Worm (Caenorhabditis elegans) whole organism, L1 larva: Measurements from ENCODE around the gene sna-2.
A peak's percentile ranks its signal among the peaks of the same experiment; 100 is the strongest.

ENCODE experiments used
- C04F5.9 ChIP-seq: sonication (generic microtip); optimal IDR thresholded peaks from 2 replicates; lab custom pipeline; 2016; ENCODE audit warnings: missing genetic modification characterization, missing compliant biosample characterization
- C16A3.4 ChIP-seq: fragments of 150-350 bp; optimal IDR thresholded peaks from 2 replicates; lab custom pipeline; 2014; ENCODE audit warnings: missing biosample characterization, missing genetic modification characterization
- C34B4.2 ChIP-seq: sonication (generic microtip); optimal IDR thresholded peaks from 2 replicates; lab custom pipeline; 2017; ENCODE audit warnings: mild to moderate bottlenecking, missing genetic modification characterization, missing compliant biosample characterization
- aha-1 ChIP-seq: fragments of 150-350 bp; optimal IDR thresholded peaks from 2 replicates; lab custom pipeline; 2014; ENCODE audit warnings: missing biosample characterization, missing genetic modification characterization
- alr-1 ChIP-seq: fragments of 200-800 bp; sonication (Bioruptor generic); optimal IDR thresholded peaks from 2 replicates; lab custom pipeline; 2018; ENCODE audit warnings: borderline replicate concordance, mild to moderate bottlenecking, missing genetic modification characterization, missing compliant biosample characterization
- ama-1 ChIP-seq: fragments of 150-350 bp; optimal IDR thresholded peaks from 2 replicates; lab custom pipeline; 2014
- blmp-1 ChIP-seq: fragments of 150-350 bp; optimal IDR thresholded peaks from 2 replicates; lab custom pipeline; 2014; ENCODE audit warnings: missing biosample characterization, missing genetic modification characterization
- ceh-8 ChIP-seq: fragments of 200-800 bp; sonication (Bioruptor generic); optimal IDR thresholded peaks from 2 replicates; lab custom pipeline; 2018; ENCODE audit warnings: mild to moderate bottlenecking, missing genetic modification characterization, moderate library complexity, missing compliant biosample characterization
- ces-1 ChIP-seq: fragments of 150-350 bp; optimal IDR thresholded peaks from 2 replicates; lab custom pipeline; 2014; ENCODE audit warnings: missing biosample characterization, missing genetic modification reagents, missing genetic modification characterization
- efl-1 ChIP-seq, 4 experiments: fragments of 150-350 bp; optimal IDR thresholded peaks in 3 of 4; peaks in 1 of 4; 1 replicate in 1 of 4; 2 replicates in 3 of 4; lab custom pipeline; 2014; ENCODE audit warnings: missing biosample characterization in 2 of 4, missing genetic modification characterization in 2 of 4, missing genetic modification reagents in 2 of 4
- egl-27 ChIP-seq, 2 experiments: fragments of 150-350 bp in 1 of 2; sonication (generic microtip); optimal IDR thresholded peaks; 3 replicates each; lab custom pipeline; 2017 to 2018; ENCODE audit warnings: missing biosample characterization in 2 of 2, missing genetic modification characterization in 2 of 2, missing genetic modification reagents in 2 of 2
- elt-2 ChIP-seq: sonication (generic microtip); optimal IDR thresholded peaks from 2 replicates; lab custom pipeline; 2016; ENCODE audit warnings: missing genetic modification characterization, mild to moderate bottlenecking, inconsistent platforms, missing compliant biosample characterization, missing genetic modification reagents
- elt-3 ChIP-seq, 6 experiments: fragments of 150-350 bp in 1 of 6; sonication (generic microtip); optimal IDR thresholded peaks; 2 replicates each; lab custom pipeline; 2017 to 2018; ENCODE audit warnings: missing biosample characterization in 6 of 6, missing genetic modification characterization in 6 of 6, inconsistent platforms in 1 of 6
- fkh-8 ChIP-seq: sonication (generic microtip); optimal IDR thresholded peaks from 2 replicates; lab custom pipeline; 2016; ENCODE audit warnings: mild to moderate bottlenecking, missing genetic modification characterization, missing compliant biosample characterization
- grh-1 ChIP-seq: fragments of 200-800 bp; sonication (Bioruptor generic); IDR thresholded peaks from 2 replicates; pipeline ENCODE4 v1.3.6; 2022; ENCODE audit warnings: missing genetic modification reagents, missing genetic modification characterization, missing compliant biosample characterization
- irx-1 ChIP-seq: sonication (generic microtip); optimal IDR thresholded peaks from 2 replicates; lab custom pipeline; 2016; ENCODE audit warnings: missing genetic modification characterization, missing compliant biosample characterization
- isw-1 ChIP-seq: fragments of 200-800 bp; sonication (Bioruptor generic); IDR thresholded peaks from 2 replicates; pipeline ENCODE4 v1.3.6; 2022; ENCODE audit warnings: missing genetic modification characterization, missing compliant biosample characterization
- lin-35 ChIP-seq, 2 experiments: fragments of 150-350 bp; optimal IDR thresholded peaks; 2 replicates each; lab custom pipeline; 2014; ENCODE audit warnings: missing biosample characterization in 2 of 2, missing genetic modification characterization in 2 of 2, missing genetic modification reagents in 2 of 2
- mab-9 ChIP-seq: fragments of 200-800 bp; sonication (Bioruptor generic); IDR thresholded peaks from 2 replicates; pipeline ENCODE4 v1.3.6; 2022; ENCODE audit warnings: missing genetic modification reagents, missing genetic modification characterization, missing compliant biosample characterization
- mep-1 ChIP-seq: fragments of 150-350 bp; optimal IDR thresholded peaks from 2 replicates; lab custom pipeline; 2014; ENCODE audit warnings: missing biosample characterization, missing genetic modification characterization
- nhr-19 ChIP-seq: fragments of 200-800 bp; sonication (Bioruptor generic); conservative IDR thresholded peaks from 2 replicates; pipeline ENCODE4 v1.3.6; 2022; ENCODE audit warnings: missing genetic modification characterization, missing compliant biosample characterization
- nhr-71 ChIP-seq: sonication (generic microtip); optimal IDR thresholded peaks from 2 replicates; lab custom pipeline; 2016; ENCODE audit warnings: mild to moderate bottlenecking, missing genetic modification characterization, moderate library complexity, missing compliant biosample characterization
- nhr-85 ChIP-seq: sonication (generic microtip); peaks from one replicate; lab custom pipeline; 2016; ENCODE audit warnings: missing genetic modification characterization, inconsistent platforms, missing compliant biosample characterization
- pag-3 ChIP-seq: sonication (generic microtip); optimal IDR thresholded peaks from 2 replicates; lab custom pipeline; 2017; ENCODE audit warnings: missing genetic modification characterization, mild to moderate bottlenecking, missing compliant biosample characterization, antibody characterized with exemption, borderline replicate concordance; ENCODE audit not compliant: insufficient read depth
- rnt-1 ChIP-seq: sonication (generic microtip); optimal IDR thresholded peaks from 2 replicates; lab custom pipeline; 2016; ENCODE audit warnings: mild to moderate bottlenecking, missing genetic modification characterization, moderate library complexity, missing compliant biosample characterization
- snpc-4 ChIP-seq: fragments of 150-350 bp; optimal IDR thresholded peaks from 2 replicates; lab custom pipeline; 2014; ENCODE audit warnings: missing biosample characterization, missing genetic modification characterization
- snu-23 ChIP-seq: sonication (generic microtip); optimal IDR thresholded peaks from 2 replicates; lab custom pipeline; 2016; ENCODE audit warnings: missing genetic modification characterization, missing compliant biosample characterization
- swsn-7 ChIP-seq: sonication (generic microtip); optimal IDR thresholded peaks from 2 replicates; lab custom pipeline; 2016; ENCODE audit warnings: missing genetic modification characterization, missing compliant biosample characterization
- tbx-2 ChIP-seq: sonication (generic microtip); optimal IDR thresholded peaks from 2 replicates; lab custom pipeline; 2016; ENCODE audit warnings: missing genetic modification characterization, missing compliant biosample characterization
- tlp-1 ChIP-seq: fragments of 150-350 bp; optimal IDR thresholded peaks from 2 replicates; lab custom pipeline; 2014; ENCODE audit warnings: missing biosample characterization, missing genetic modification characterization
- unc-30 ChIP-seq: sonication (generic microtip); optimal IDR thresholded peaks from 2 replicates; lab custom pipeline; 2017; ENCODE audit warnings: missing biosample characterization, missing genetic modification characterization
- unc-86 ChIP-seq: sonication (generic microtip); optimal IDR thresholded peaks from 2 replicates; lab custom pipeline; 2016; ENCODE audit warnings: missing genetic modification characterization, missing compliant biosample characterization
- unc-98 ChIP-seq: fragments of 200-800 bp; sonication (Bioruptor generic); IDR thresholded peaks from 2 replicates; pipeline ENCODE4 v1.3.6; 2022; ENCODE audit warnings: missing genetic modification characterization, missing compliant biosample characterization
- xbp-1 ChIP-seq: sonication (generic microtip); optimal IDR thresholded peaks from 2 replicates; lab custom pipeline; 2016; ENCODE audit warnings: missing genetic modification characterization, missing compliant biosample characterization

sna-2 gene

DNA sequence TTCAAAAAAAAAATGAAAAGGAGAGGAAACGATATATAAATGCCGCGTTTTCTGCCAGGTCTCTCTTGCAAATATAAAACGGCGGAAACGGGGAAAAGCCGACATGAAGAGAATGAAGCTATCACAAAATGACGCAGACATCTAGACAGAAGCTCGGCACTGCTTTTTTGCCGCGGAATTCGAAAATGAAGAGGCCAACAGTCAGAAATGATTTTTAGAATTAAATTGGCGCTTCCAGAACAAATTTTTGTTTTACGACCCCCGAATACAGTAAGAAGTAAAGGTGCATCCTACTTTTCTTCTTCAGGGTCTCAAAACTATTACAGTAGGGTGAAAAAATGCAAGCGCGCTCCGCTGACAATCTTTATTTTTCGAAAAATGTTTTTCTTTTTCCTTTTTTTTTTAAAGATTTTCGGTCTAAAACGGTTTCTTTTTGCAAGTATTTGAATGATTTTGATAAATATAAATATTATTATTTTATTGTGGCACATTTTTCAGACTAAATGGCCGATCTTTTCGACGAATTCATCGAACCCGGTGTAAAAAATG lies 47.8 kb upstream of the sna-2 start, which contains the start of gene mtr-4 (continued):
- TF ChIP-seq snu-23 (GFP tag; lab: Kevin White, UChicago) (no peak), unc-86 (tag; lab: Kevin White, UChicago) (no peak), lin-35 (GFP tag; optimal IDR thresholded peaks at IDR 0.05; lab: Kevin White, UChicago) (peak; percentile 40 to 63), irx-1 (no peak), elt-3 (tag; optimal IDR thresholded peaks at IDR 0.05; lab: Kevin White, UChicago) (no peak), mep-1 (no peak), fkh-8 (tag; lab: Kevin White, UChicago) (peak; percentile 8), ces-1 (GFP tag; lab: Kevin White, UChicago) (no peak), nhr-71 (tag; lab: Kevin White, UChicago) (peak; percentile 55), swsn-7 (tag; lab: Kevin White, UChicago) (peak; percentile 25), isw-1 (GFP tag; lab: Robert Waterston, UW) (no peak; the same call in 1 of the 2 replicates), ama-1 (lab: Kevin White, UChicago) (no peak), elt-2 (tag; lab: Kevin White, UChicago) (peak; percentile 57), egl-27 (tag; optimal IDR thresholded peaks at IDR 0.05; lab: Kevin White, UChicago) (no peak), C04F5.9 (tag; lab: Kevin White, UChicago) (no peak), tbx-2 (tag; lab: Kevin White, UChicago) (peak; percentile 2), xbp-1 (tag; lab: Kevin White, UChicago) (peak; percentile 9), tlp-1 (tag; lab: Kevin White, UChicago) (no peak), ceh-8 (GFP tag; lab: Kevin White, UChicago) (no peak)

DNA sequence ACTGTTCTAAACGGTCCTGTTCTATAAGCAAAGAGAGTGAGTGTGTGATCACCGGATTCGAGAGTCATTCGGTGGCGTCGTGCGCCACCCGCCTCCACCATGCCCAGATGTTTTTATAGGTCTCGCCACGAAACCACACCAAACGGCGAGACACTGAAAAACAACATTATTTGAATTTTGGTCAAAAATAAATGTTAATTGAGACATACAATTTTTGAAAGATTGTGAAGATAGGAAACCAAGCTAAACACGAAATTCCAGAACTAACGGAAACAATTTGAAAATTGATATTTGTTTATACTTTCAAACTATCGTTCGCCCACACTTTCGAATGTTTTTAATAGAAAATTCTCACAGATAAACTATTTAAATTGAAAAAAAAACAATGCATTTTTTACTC lies 47.0 kb upstream of the sna-2 start, which contains the start of gene catp-6:
Gene catp-6 (minus strand): TSS at position 101 of the 400 bp plus-strand sequence.
- TF ChIP-seq unc-30 (tag; lab: Kevin White, UChicago) (no peak), pag-3 (tag; lab: Kevin White, UChicago) (no peak), efl-1 (optimal IDR thresholded peaks at IDR 0.05; lab: Kevin White, UChicago) (no peak), efl-1 (GFP tag; optimal IDR thresholded peaks at IDR 0.05 in 1 of 2; lab: Kevin White, UChicago) (peak in 1 of 2 experiments; percentile 89)
- TF ChIP-seq, all 84 proteins: peak for 1

DNA sequence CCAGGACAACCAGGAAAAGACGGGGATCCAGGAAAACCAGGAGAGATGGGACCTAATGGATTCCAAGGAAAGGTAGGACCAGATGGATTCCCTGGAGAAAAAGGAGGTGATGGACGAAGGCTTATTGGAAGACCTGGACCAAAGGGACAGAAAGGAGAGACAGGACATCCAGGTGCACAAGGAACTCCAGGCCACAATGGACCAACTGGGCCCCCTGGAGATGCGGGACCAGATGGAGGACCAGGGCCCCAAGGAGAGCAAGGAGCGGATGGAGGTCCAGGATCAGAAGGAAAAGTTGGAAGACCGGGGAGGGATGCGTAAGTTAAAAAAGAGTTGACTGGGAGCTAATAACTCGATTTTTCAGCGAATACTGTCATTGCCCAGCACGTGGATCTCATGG lies 45.2 kb upstream of the sna-2 start:
- no peak for TF ChIP-seq snpc-4 (tag; lab: Kevin White, UChicago)

DNA sequence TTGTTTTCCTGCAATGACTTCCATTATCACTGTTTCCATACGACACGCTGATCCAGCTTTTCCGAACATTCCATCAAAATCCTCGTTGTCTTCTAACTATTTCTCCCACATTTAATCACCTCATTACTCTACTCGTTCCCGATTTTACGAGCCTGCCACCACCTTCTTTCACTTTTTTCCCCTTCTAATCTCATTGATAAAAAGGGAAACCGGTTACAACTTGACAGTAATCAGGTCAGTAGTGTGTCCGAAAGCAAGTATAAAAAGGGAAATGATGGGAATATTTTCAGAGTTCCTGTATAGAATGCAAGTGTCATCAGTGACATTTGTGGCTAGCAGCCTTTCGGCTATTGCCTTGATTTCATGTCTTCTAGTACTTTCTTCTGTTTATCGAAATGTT lies 44.2 kb upstream of the sna-2 start, which contains the start of gene col-123:
Gene col-123 (plus strand): TSS at position 301 of the 400 bp plus-strand sequence.
- TF ChIP-seq blmp-1 (tag; lab: Kevin White, UChicago) (peak; percentile 53), aha-1 (tag; lab: Kevin White, UChicago) (no peak)

DNA sequence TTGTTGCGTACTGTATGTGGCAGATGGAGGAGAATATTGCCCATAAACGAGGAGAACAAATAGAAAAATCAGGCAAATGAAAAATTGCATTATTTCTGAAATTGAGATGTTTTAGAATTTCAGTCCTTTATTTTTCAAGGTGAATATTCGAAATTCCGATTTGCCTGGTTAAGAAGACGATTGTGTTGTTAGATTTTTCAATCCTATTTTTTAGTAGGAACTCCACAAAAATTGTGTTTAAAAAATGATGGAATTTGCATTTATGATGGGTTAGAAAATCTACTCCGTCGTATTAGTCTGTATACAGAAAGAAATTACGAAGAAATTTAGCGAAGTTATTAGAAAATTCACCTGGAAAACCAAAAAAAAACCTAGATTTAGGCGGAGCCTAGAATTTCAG lies 38.0 kb upstream of the sna-2 start, which contains the start of gene egl-20:
Gene egl-20 (minus strand): TSS at position 101 of the 400 bp plus-strand sequence.
- TF ChIP-seq rnt-1 (tag; lab: Kevin White, UChicago): no peak
- TF ChIP-seq mab-9 (GFP tag; lab: Robert Waterston, UW): no peak
- no peak for TF ChIP-seq grh-1 (GFP tag; lab: Robert Waterston, UW)
- no peak for TF ChIP-seq elt-3 (tag; optimal IDR thresholded peaks at IDR 0.05; lab: Kevin White, UChicago)
- no peak for TF ChIP-seq tbx-2 (tag; lab: Kevin White, UChicago)
- TF ChIP-seq unc-98 (GFP tag; lab: Robert Waterston, UW): no peak
- TF ChIP-seq alr-1 (tag; lab: Kevin White, UChicago): no peak
- no peak for TF ChIP-seq C34B4.2
- no peak for TF ChIP-seq irx-1
- no peak for TF ChIP-seq snu-23 (GFP tag; lab: Kevin White, UChicago)
- TF ChIP-seq nhr-19 (GFP tag; lab: Robert Waterston, UW): no peak
- no peak for TF ChIP-seq ama-1 (lab: Kevin White, UChicago)
- TF ChIP-seq tlp-1 (tag; lab: Kevin White, UChicago): no peak
- no peak for TF ChIP-seq nhr-85 (tag; lab: Kevin White, UChicago)
- TF ChIP-seq pag-3 (tag; lab: Kevin White, UChicago): no peak
- TF ChIP-seq C16A3.4 (tag; lab: Kevin White, UChicago): no peak
